Fruit fly (Drosophila melanogaster) whole organism, embryonic: Measurements from ENCODE around the gene CG11249.

Experiments
- CG10366 ChIP-seq: fragments of 200-800 bp; sonication (Bioruptor generic); IDR thresholded peaks from 2 replicates; pipeline ENCODE4 v1.3.6; 2022; ENCODE audit warnings: missing biosample characterization, missing genetic modification characterization
- CG11247 ChIP-seq: fragments of 200-800 bp; sonication (Bioruptor generic); IDR thresholded peaks from 2 replicates; pipeline ENCODE4 v1.3.6; 2022; ENCODE audit warnings: missing biosample characterization, missing genetic modification characterization
- CG11695 ChIP-seq: fragments of 200-800 bp; sonication (Bioruptor generic); IDR thresholded peaks from 3 replicates; pipeline ENCODE4 v1.3.6; 2022; ENCODE audit warnings: missing biosample characterization, missing genetic modification characterization
- CG12236 ChIP-seq: fragments of 200-800 bp; sonication (Bioruptor generic); optimal IDR thresholded peaks from 2 replicates; lab custom pipeline; 2016; ENCODE audit warnings: missing biosample characterization, missing genetic modification characterization
- CG13624 ChIP-seq: fragments of 200-800 bp; sonication (Bioruptor generic); optimal IDR thresholded peaks from 2 replicates; lab custom pipeline; 2016; ENCODE audit warnings: missing biosample characterization, missing genetic modification characterization
- CG14710 ChIP-seq: fragments of 200-800 bp; sonication (Bioruptor generic); optimal IDR thresholded peaks from 3 replicates; lab custom pipeline; 2019; ENCODE audit warnings: missing biosample characterization, mild to moderate bottlenecking, missing genetic modification characterization, moderate library complexity
- CG14860 ChIP-seq: fragments of 200-800 bp; sonication (Bioruptor generic); IDR thresholded peaks from 3 replicates; pipeline ENCODE4 v1.3.6; 2022; ENCODE audit warnings: missing biosample characterization, missing genetic modification characterization; ENCODE audit not compliant: partially characterized antibody
- CG18476 ChIP-seq: fragments of 200-800 bp; sonication (Bioruptor generic); optimal IDR thresholded peaks from 2 replicates; lab custom pipeline; 2016; ENCODE audit warnings: missing biosample characterization, mild to moderate bottlenecking, missing genetic modification characterization
- CG2116 ChIP-seq: fragments of 200-800 bp; sonication (Bioruptor generic); optimal IDR thresholded peaks from 3 replicates; lab custom pipeline; 2018; ENCODE audit warnings: missing biosample characterization, mild to moderate bottlenecking, missing genetic modification characterization
- CG30020 ChIP-seq: fragments of 200-800 bp; optimal IDR thresholded peaks from 2 replicates; lab custom pipeline; 2019; ENCODE audit warnings: missing biosample characterization, mild to moderate bottlenecking, missing genetic modification characterization, moderate library complexity
- CG31224 ChIP-seq: fragments of 200-800 bp; sonication (Bioruptor generic); IDR thresholded peaks from 2 replicates; pipeline ENCODE4 v1.3.6; 2022; ENCODE audit warnings: missing biosample characterization, missing genetic modification characterization
- CG32772 ChIP-seq: fragments of 200-800 bp; sonication (Bioruptor generic); IDR thresholded peaks from 2 replicates; pipeline ENCODE4 v1.3.6; 2022; ENCODE audit warnings: missing biosample characterization, missing genetic modification characterization
- CG4282 ChIP-seq: fragments of 200-800 bp; sonication (Bioruptor generic); optimal IDR thresholded peaks from 2 replicates; lab custom pipeline; 2016; ENCODE audit warnings: missing biosample characterization, missing genetic modification characterization
- CG5180 ChIP-seq: fragments of 200-800 bp; sonication (Bioruptor generic); optimal IDR thresholded peaks from 3 replicates; lab custom pipeline; 2017; ENCODE audit warnings: missing biosample characterization, missing genetic modification characterization, mild to moderate bottlenecking, moderate library complexity, missing genetic modification reagents
- CG6683 ChIP-seq: fragments of 200-800 bp; sonication (Bioruptor generic); optimal IDR thresholded peaks from 2 replicates; lab custom pipeline; 2017; ENCODE audit warnings: missing biosample characterization, mild to moderate bottlenecking, missing genetic modification characterization, missing genetic modification reagents
- CG7987 ChIP-seq: fragments of 200-800 bp; sonication (Bioruptor generic); optimal IDR thresholded peaks from 2 replicates; lab custom pipeline; 2018; ENCODE audit warnings: missing biosample characterization, mild to moderate bottlenecking, missing genetic modification characterization, moderate library complexity
- CG8359 ChIP-seq: fragments of 200-800 bp; sonication (Bioruptor generic); optimal IDR thresholded peaks from 2 replicates; lab custom pipeline; 2017; ENCODE audit warnings: missing biosample characterization, mild to moderate bottlenecking, missing genetic modification characterization, borderline replicate concordance
- CG9797 ChIP-seq: fragments of 200-800 bp; sonication (Bioruptor generic); optimal IDR thresholded peaks from 3 replicates; lab custom pipeline; 2018; ENCODE audit warnings: missing biosample characterization, mild to moderate bottlenecking, missing genetic modification characterization
- CG9876 ChIP-seq: fragments of 200-800 bp; sonication (Bioruptor generic); optimal IDR thresholded peaks from 2 replicates; lab custom pipeline; 2016; ENCODE audit warnings: missing biosample characterization, missing genetic modification characterization
- Dbx ChIP-seq: fragments of 200-800 bp; sonication (Bioruptor generic); IDR thresholded peaks from 3 replicates; pipeline ENCODE4 v1.3.6; 2022; ENCODE audit warnings: missing biosample characterization, missing genetic modification characterization
- E2f1 ChIP-seq: fragments of 200-800 bp; sonication (Bioruptor generic); IDR thresholded peaks from 2 replicates; pipeline ENCODE4 v1.3.6; 2022; ENCODE audit warnings: missing biosample characterization, missing genetic modification characterization
- ERR ChIP-seq: fragments of 200-800 bp; sonication (Bioruptor generic); optimal IDR thresholded peaks from 2 replicates; lab custom pipeline; 2016; ENCODE audit warnings: missing biosample characterization, missing genetic modification characterization
- Fer1 ChIP-seq: fragments of 200-800 bp; sonication (Bioruptor generic); optimal IDR thresholded peaks from 2 replicates; lab custom pipeline; 2017; ENCODE audit warnings: missing biosample characterization, mild to moderate bottlenecking, missing genetic modification characterization
- Fer2 ChIP-seq: fragments of 200-800 bp; sonication (Bioruptor generic); optimal IDR thresholded peaks from 2 replicates; lab custom pipeline; 2018; ENCODE audit warnings: missing biosample characterization, mild to moderate bottlenecking, missing genetic modification characterization, moderate library complexity
- Gug ChIP-seq: fragments of 200-800 bp; sonication (Bioruptor generic); IDR thresholded peaks from 4 replicates; pipeline ENCODE4 v1.3.6; 2022; ENCODE audit warnings: missing biosample characterization, missing genetic modification characterization
- H15 ChIP-seq: fragments of 200-800 bp; sonication (Bioruptor generic); IDR thresholded peaks from 3 replicates; pipeline ENCODE4 v1.3.6; 2022; ENCODE audit warnings: missing biosample characterization, missing genetic modification characterization
- HmgZ ChIP-seq: fragments of 200-800 bp; sonication (Bioruptor generic); optimal IDR thresholded peaks from 2 replicates; lab custom pipeline; 2018; ENCODE audit warnings: missing biosample characterization, mild to moderate bottlenecking, missing genetic modification characterization
- Hmr ChIP-seq: fragments of 200-800 bp; sonication (Bioruptor generic); optimal IDR thresholded peaks from 3 replicates; lab custom pipeline; 2017; ENCODE audit warnings: mild to moderate bottlenecking, missing biosample characterization, missing genetic modification reagents, missing genetic modification characterization
- MESR4 ChIP-seq: fragments of 200-800 bp; sonication (Bioruptor generic); optimal IDR thresholded peaks from 2 replicates; lab custom pipeline; 2018; ENCODE audit warnings: missing biosample characterization, mild to moderate bottlenecking, missing genetic modification characterization, moderate library complexity
- MTF-1 ChIP-seq: fragments of 200-800 bp; sonication (Bioruptor generic); optimal IDR thresholded peaks from 2 replicates; lab custom pipeline; 2018; ENCODE audit warnings: missing biosample characterization, mild to moderate bottlenecking, missing genetic modification characterization, borderline replicate concordance
- Max ChIP-seq: fragments of 200-800 bp; sonication (Bioruptor generic); optimal IDR thresholded peaks from 2 replicates; lab custom pipeline; 2016; ENCODE audit warnings: missing biosample characterization, mild to moderate bottlenecking, missing genetic modification characterization
- NC2β ChIP-seq: fragments of 200-800 bp; sonication (Bioruptor generic); optimal IDR thresholded peaks from 2 replicates; lab custom pipeline; 2016; ENCODE audit warnings: missing biosample characterization, missing genetic modification characterization
- NK7.1 ChIP-seq: fragments of 200-800 bp; sonication (Bioruptor generic); optimal IDR thresholded peaks from 3 replicates; lab custom pipeline; 2016; ENCODE audit warnings: missing biosample characterization, missing genetic modification characterization
- Xbp1 ChIP-seq: fragments of 200-800 bp; sonication (Bioruptor generic); optimal IDR thresholded peaks from 3 replicates; lab custom pipeline; 2016; ENCODE audit warnings: missing biosample characterization, mild to moderate bottlenecking, missing genetic modification characterization
- aop ChIP-seq: fragments of 200-800 bp; sonication (Bioruptor generic); IDR thresholded peaks from 2 replicates; pipeline ENCODE4 v1.3.6; 2022; ENCODE audit warnings: missing biosample characterization, missing genetic modification characterization
- crol ChIP-seq: fragments of 200-800 bp; sonication (Bioruptor generic); IDR thresholded peaks from 2 replicates; pipeline ENCODE4 v1.3.6; 2022; ENCODE audit warnings: missing biosample characterization, missing genetic modification characterization
- dmrt11E ChIP-seq: fragments of 200-800 bp; sonication (Bioruptor generic); optimal IDR thresholded peaks from 3 replicates; lab custom pipeline; 2018; ENCODE audit warnings: missing biosample characterization, mild to moderate bottlenecking, missing genetic modification characterization, moderate library complexity
- dmrt99B ChIP-seq: fragments of 200-800 bp; sonication (Bioruptor generic); optimal IDR thresholded peaks from 2 replicates; lab custom pipeline; 2018; ENCODE audit warnings: missing biosample characterization, mild to moderate bottlenecking, missing genetic modification characterization, moderate library complexity
- gcm2 ChIP-seq: fragments of 200-800 bp; sonication (Bioruptor generic); optimal IDR thresholded peaks from 2 replicates; lab custom pipeline; 2016; ENCODE audit warnings: missing biosample characterization, missing genetic modification characterization
- gro ChIP-seq: fragments of 200-800 bp; sonication (Bioruptor generic); optimal IDR thresholded peaks from 2 replicates; lab custom pipeline; 2016; ENCODE audit warnings: missing biosample characterization, missing genetic modification characterization
- nmo ChIP-seq: fragments of 200-800 bp; sonication (Bioruptor generic); optimal IDR thresholded peaks from 2 replicates; lab custom pipeline; 2018; ENCODE audit warnings: missing biosample characterization, mild to moderate bottlenecking, missing genetic modification characterization, moderate library complexity
- org-1 ChIP-seq: fragments of 200-800 bp; sonication (Bioruptor generic); optimal IDR thresholded peaks from 2 replicates; lab custom pipeline; 2017; ENCODE audit warnings: missing biosample characterization, missing genetic modification characterization
- pum ChIP-seq: fragments of 200-800 bp; sonication (Bioruptor generic); optimal IDR thresholded peaks from 2 replicates; lab custom pipeline; 2016; ENCODE audit warnings: missing biosample characterization, missing genetic modification characterization
- ranshi ChIP-seq: fragments of 200-800 bp; sonication (Bioruptor generic); IDR thresholded peaks from 2 replicates; pipeline ENCODE4 v1.3.6; 2022; ENCODE audit warnings: missing biosample characterization, missing genetic modification characterization
- row ChIP-seq: fragments of 200-800 bp; sonication (Bioruptor generic); IDR thresholded peaks from 3 replicates; pipeline ENCODE4 v1.3.6; 2022; ENCODE audit warnings: missing biosample characterization, missing genetic modification characterization
- sens-2 ChIP-seq: fragments of 200-800 bp; sonication (Bioruptor generic); IDR thresholded peaks from 2 replicates; pipeline ENCODE4 v1.3.6; 2022; ENCODE audit warnings: missing biosample characterization, missing genetic modification characterization
- seq ChIP-seq: fragments of 200-800 bp; sonication (Bioruptor generic); IDR thresholded peaks from 2 replicates; pipeline ENCODE4 v1.3.6; 2022; ENCODE audit warnings: missing biosample characterization, missing genetic modification characterization
- so ChIP-seq: fragments of 200-800 bp; sonication (Bioruptor generic); IDR thresholded peaks from 3 replicates; pipeline ENCODE4 v1.3.6; 2022; ENCODE audit warnings: missing biosample characterization, missing genetic modification characterization
- sob ChIP-seq: fragments of 200-800 bp; sonication (Bioruptor generic); IDR thresholded peaks from 2 replicates; pipeline ENCODE4 v1.3.6; 2022; ENCODE audit warnings: missing biosample characterization, missing genetic modification characterization
- toy ChIP-seq: fragments of 200-800 bp; sonication (Bioruptor generic); IDR thresholded peaks from 2 replicates; pipeline ENCODE4 v1.3.6; 2022; ENCODE audit warnings: missing biosample characterization, missing genetic modification characterization
- zen2 ChIP-seq: fragments of 200-800 bp; sonication (Bioruptor generic); IDR thresholded peaks from 3 replicates; pipeline ENCODE4 v1.3.6; 2022; ENCODE audit warnings: missing biosample characterization, missing genetic modification characterization; ENCODE audit not compliant: partially characterized antibody

CG11249 gene

DNA sequence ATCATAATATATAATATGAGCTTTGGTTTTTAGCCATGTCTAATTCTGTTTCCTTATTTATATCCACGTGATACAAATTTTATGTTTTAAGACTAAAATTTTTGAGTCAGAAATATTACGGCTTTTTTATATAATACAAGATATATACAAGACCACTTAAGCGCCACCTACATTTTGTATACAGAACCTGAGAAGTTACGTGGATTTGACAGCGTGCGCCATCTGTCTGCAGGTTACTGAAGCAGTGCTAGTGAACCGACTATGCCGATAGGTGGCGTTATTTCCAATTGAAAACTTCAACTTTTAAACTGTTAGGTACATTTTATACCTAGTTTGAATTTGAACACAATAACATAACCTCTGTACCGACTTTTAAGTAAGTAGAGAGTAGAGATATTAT, 19.2 kb upstream of the CG11249 start (continued):
- TF ChIP-seq CG8359 (GFP tag; lab: Kevin White, UChicago) (no peak), E2f1 (GFP tag; lab: Robert Waterston, UW) (peak; percentile 55; the same call in 1 of the 2 replicates), MTF-1 (GFP tag; lab: Kevin White, UChicago) (peak; percentile 27), Xbp1 (GFP tag; lab: Kevin White, UChicago) (peak; percentile 92), Fer1 (GFP tag; lab: Kevin White, UChicago) (no peak), CG2116 (no peak), Gug (GFP tag; lab: Robert Waterston, UW) (peak; percentile 70), MESR4 (GFP tag; lab: Kevin White, UChicago) (no peak), CG13624 (GFP tag; lab: Kevin White, UChicago) (no peak), CG11247 (GFP tag; lab: Robert Waterston, UW) (peak; percentile 83), nmo (peak; percentile 73), CG30020 (tag; lab: Kevin White, UChicago) (no peak), ERR (GFP tag; lab: Kevin White, UChicago) (peak; percentile 21), CG10366 (peak; percentile 69), crol (GFP tag; lab: Robert Waterston, UW) (no peak), NC2β (peak; percentile 71), CG32772 (GFP tag; lab: Robert Waterston, UW) (peak; percentile 76), aop (GFP tag; lab: Robert Waterston, UW) (peak; percentile 55; the same call in 1 of the 2 replicates), ranshi (GFP tag; lab: Robert Waterston, UW) (peak; percentile 65), CG7987 (GFP tag; lab: Kevin White, UChicago) (peak; percentile 74), CG4282 (GFP tag; lab: Kevin White, UChicago) (no peak), pum (GFP tag; lab: Kevin White, UChicago) (peak; percentile 78), CG5180 (GFP tag; lab: Kevin White, UChicago) (no peak), dmrt11E (tag; lab: Kevin White, UChicago) (peak; percentile 64), CG9797 (GFP tag; lab: Kevin White, UChicago) (no peak), CG12236 (no peak), CG14860 (GFP tag; lab: Robert Waterston, UW) (no peak), Fer2 (tag; lab: Kevin White, UChicago) (peak; percentile 53), so (GFP tag; lab: Robert Waterston, UW) (no peak), row (GFP tag; lab: Robert Waterston, UW) (peak; percentile 64), CG6683 (GFP tag; lab: Kevin White, UChicago) (no peak), HmgZ (tag; lab: Kevin White, UChicago) (peak; percentile 73), H15 (GFP tag; lab: Robert Waterston, UW) (no peak; the same call in 2 of the 3 replicates), CG14710 (tag; lab: Kevin White, UChicago) (peak; percentile 57), Max (GFP tag; lab: Kevin White, UChicago) (no peak), zen2 (GFP tag; lab: Robert Waterston, UW) (no peak), toy (GFP tag; lab: Robert Waterston, UW) (no peak), NK7.1 (GFP tag; lab: Kevin White, UChicago) (peak; percentile 34), CG9876 (GFP tag; lab: Kevin White, UChicago) (peak; percentile 73), dmrt99B (tag; lab: Kevin White, UChicago) (peak; percentile 57), Dbx (GFP tag; lab: Robert Waterston, UW) (peak; percentile 81), Hmr (GFP tag; lab: Kevin White, UChicago) (peak; percentile 70), sens-2 (GFP tag; lab: Robert Waterston, UW) (peak; percentile 32; the same call in 1 of the 2 replicates), sob (GFP tag; lab: Robert Waterston, UW) (peak; percentile 70; the same call in 1 of the 2 replicates), CG31224 (no peak), gro (GFP tag; lab: Kevin White, UChicago) (peak; percentile 26), CG18476 (no peak), CG11695 (no peak), org-1 (GFP tag; lab: Kevin White, UChicago) (no peak), seq (GFP tag; lab: Robert Waterston, UW) (0 out of 2 replicates have a peak, but pooled peaks have one; percentile 19), gcm2 (GFP tag; lab: Kevin White, UChicago) (peak; percentile 47)
